Fruit fly (Drosophila melanogaster) whole organism, adult: ENCODE measurements around the gene CG6843.

Source experiments
- CG11617 ChIP-seq: fragments of 200-800 bp; sonication (Bioruptor generic); optimal IDR thresholded peaks from 2 replicates; lab custom pipeline; 2017; ENCODE audit warnings: mild to moderate bottlenecking, missing biosample characterization, missing genetic modification reagents, missing genetic modification characterization
- CG12768 ChIP-seq: fragments of 200-800 bp; sonication (Bioruptor generic); optimal IDR thresholded peaks from 2 replicates; lab custom pipeline; 2017; ENCODE audit warnings: missing biosample characterization, missing genetic modification characterization, mild to moderate bottlenecking, moderate library complexity, missing genetic modification reagents
- CG14711 ChIP-seq: fragments of 200-800 bp; sonication (Bioruptor generic); optimal IDR thresholded peaks from 2 replicates; lab custom pipeline; 2018; ENCODE audit warnings: missing biosample characterization, mild to moderate bottlenecking, missing genetic modification characterization, moderate library complexity
- CG1620 ChIP-seq: fragments of 200-800 bp; sonication (Bioruptor generic); optimal IDR thresholded peaks from 2 replicates; lab custom pipeline; 2016; ENCODE audit warnings: missing biosample characterization, missing genetic modification characterization
- CG33017 ChIP-seq: fragments of 200-800 bp; sonication (Bioruptor generic); optimal IDR thresholded peaks from 2 replicates; lab custom pipeline; 2018; ENCODE audit warnings: missing biosample characterization, mild to moderate bottlenecking, missing genetic modification characterization, moderate library complexity
- CG5204 ChIP-seq: fragments of 200-800 bp; sonication (Bioruptor generic); optimal IDR thresholded peaks from 2 replicates; lab custom pipeline; 2016; ENCODE audit warnings: missing biosample characterization, missing genetic modification characterization
- CG7045 ChIP-seq: fragments of 200-800 bp; sonication (Bioruptor generic); optimal IDR thresholded peaks from 2 replicates; lab custom pipeline; 2017; ENCODE audit warnings: missing biosample characterization, mild to moderate bottlenecking, missing genetic modification characterization
- CG7101 ChIP-seq: fragments of 200-800 bp; sonication (Bioruptor generic); optimal IDR thresholded peaks from 2 replicates; lab custom pipeline; 2018; ENCODE audit warnings: missing biosample characterization, mild to moderate bottlenecking, missing genetic modification characterization, moderate library complexity
- Clk ChIP-seq: fragments of 200-800 bp; sonication (Bioruptor generic); optimal IDR thresholded peaks from 2 replicates; lab custom pipeline; 2017; ENCODE audit warnings: missing biosample characterization, missing genetic modification characterization
- Crg-1 ChIP-seq: fragments of 200-800 bp; sonication (Bioruptor generic); optimal IDR thresholded peaks from 2 replicates; lab custom pipeline; 2016; ENCODE audit warnings: missing biosample characterization, missing genetic modification characterization
- Hr96 ChIP-seq: fragments of 200-800 bp; sonication (Bioruptor generic); optimal IDR thresholded peaks from 2 replicates; lab custom pipeline; 2016; ENCODE audit warnings: missing biosample characterization, missing genetic modification characterization
- Mnt ChIP-seq: fragments of 200-800 bp; sonication (Bioruptor generic); optimal IDR thresholded peaks from 2 replicates; lab custom pipeline; 2016; ENCODE audit warnings: missing biosample characterization, mild to moderate bottlenecking, missing genetic modification characterization
- bab1 ChIP-seq: fragments of 200-800 bp; sonication (Bioruptor generic); optimal IDR thresholded peaks from 3 replicates; lab custom pipeline; 2019; ENCODE audit warnings: missing biosample characterization, mild to moderate bottlenecking, missing genetic modification characterization, moderate library complexity
- cic ChIP-seq: fragments of 200-800 bp; sonication (Bioruptor generic); optimal IDR thresholded peaks from 2 replicates; lab custom pipeline; 2017; ENCODE audit warnings: missing biosample characterization, mild to moderate bottlenecking, missing genetic modification characterization, moderate library complexity
- cnc ChIP-seq, 2 experiments: fragments of >200 bp; optimal IDR thresholded peaks; 2 replicates each; lab custom pipeline; 2017
- kay ChIP-seq: fragments of 200-800 bp; sonication (Bioruptor generic); peaks from one replicate; lab custom pipeline; 2016; ENCODE audit warnings: missing biosample characterization, missing genetic modification characterization, borderline replicate concordance
- ovo ChIP-seq: fragments of 200-800 bp; sonication (Bioruptor generic); optimal IDR thresholded peaks from 2 replicates; lab custom pipeline; 2016; ENCODE audit warnings: missing biosample characterization, missing genetic modification characterization
- pad ChIP-seq: fragments of 200-800 bp; sonication (Bioruptor generic); optimal IDR thresholded peaks from 3 replicates; lab custom pipeline; 2017; ENCODE audit warnings: missing biosample characterization, missing genetic modification characterization, mild to moderate bottlenecking, moderate library complexity, missing genetic modification reagents
- tj ChIP-seq: fragments of 200-800 bp; sonication (Bioruptor generic); optimal IDR thresholded peaks from 3 replicates; lab custom pipeline; 2017; ENCODE audit warnings: missing biosample characterization, mild to moderate bottlenecking, missing genetic modification characterization, moderate library complexity
- toe ChIP-seq: fragments of 200-800 bp; sonication (Bioruptor generic); optimal IDR thresholded peaks from 2 replicates; lab custom pipeline; 2016; ENCODE audit warnings: missing biosample characterization, missing genetic modification characterization

The CG6843 gene

DNA sequence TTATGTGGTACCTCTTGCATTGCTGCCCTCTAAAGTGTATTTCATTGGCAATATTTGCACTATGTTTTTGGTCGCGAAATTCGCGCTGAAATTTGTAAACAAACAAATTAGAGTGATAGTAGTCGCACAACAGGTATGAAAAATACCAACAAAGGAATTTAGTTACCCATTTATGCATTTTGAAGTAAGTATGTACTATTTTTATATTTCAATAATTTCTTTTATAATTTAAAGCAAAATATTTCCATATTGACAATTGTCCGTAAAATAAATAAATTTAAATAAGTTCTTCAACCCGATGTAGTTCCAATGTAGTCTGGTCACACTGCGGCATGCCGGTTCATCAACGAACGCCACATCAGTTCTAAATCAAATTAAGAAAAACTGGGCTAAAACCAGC, 29.0 kb upstream of the CG6843 start, which contains the start of the genes Rad9 and Uggt:
Rad9 (minus strand) TSS at position 114 of the 400 bp plus-strand sequence.
Uggt (plus strand) TSS at position 308 of the 400 bp plus-strand sequence.
- peak; percentile 13 for TF ChIP-seq CG33017 (tag; lab: Kevin White, UChicago)
- TF ChIP-seq bab1 (GFP tag; lab: Kevin White, UChicago) = peak; percentile 30
- TF ChIP-seq CG11617 = peak; percentile 37
- no peak for TF ChIP-seq cnc (optimal IDR thresholded peaks at IDR 0.05; lab: Kevin White, UChicago)
- no peak for TF ChIP-seq cic (GFP tag; lab: Kevin White, UChicago)
- peak; percentile 49 for TF ChIP-seq CG14711 (tag; lab: Kevin White, UChicago)
- TF ChIP-seq ovo (GFP tag; lab: Kevin White, UChicago) = no peak
- peak; percentile 30 for TF ChIP-seq CG7101

DNA sequence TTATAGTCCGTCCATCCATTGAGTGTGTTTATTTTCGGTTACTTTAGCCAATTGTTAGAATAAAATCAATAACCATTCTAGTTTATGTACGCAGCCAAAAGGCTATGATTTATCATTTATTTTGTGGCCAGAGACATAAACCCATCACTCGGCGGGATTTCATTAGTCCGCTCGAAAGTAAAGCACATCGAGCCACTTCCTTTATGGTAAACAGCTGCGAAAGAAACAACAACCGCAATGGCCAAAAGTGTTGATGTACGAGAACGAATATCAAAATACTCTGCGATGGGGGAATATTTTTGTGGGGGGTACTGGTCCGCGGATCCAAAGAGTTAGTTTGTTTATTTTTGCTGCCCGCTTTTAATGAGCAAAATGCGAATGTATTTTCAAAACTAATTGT, 19.8 kb upstream of the CG6843 start:
- TF ChIP-seq CG14711 (tag; lab: Kevin White, UChicago) (no peak), CG7045 (no peak), kay (GFP tag; lab: Kevin White, UChicago) (no peak), CG11617 (no peak)

DNA sequence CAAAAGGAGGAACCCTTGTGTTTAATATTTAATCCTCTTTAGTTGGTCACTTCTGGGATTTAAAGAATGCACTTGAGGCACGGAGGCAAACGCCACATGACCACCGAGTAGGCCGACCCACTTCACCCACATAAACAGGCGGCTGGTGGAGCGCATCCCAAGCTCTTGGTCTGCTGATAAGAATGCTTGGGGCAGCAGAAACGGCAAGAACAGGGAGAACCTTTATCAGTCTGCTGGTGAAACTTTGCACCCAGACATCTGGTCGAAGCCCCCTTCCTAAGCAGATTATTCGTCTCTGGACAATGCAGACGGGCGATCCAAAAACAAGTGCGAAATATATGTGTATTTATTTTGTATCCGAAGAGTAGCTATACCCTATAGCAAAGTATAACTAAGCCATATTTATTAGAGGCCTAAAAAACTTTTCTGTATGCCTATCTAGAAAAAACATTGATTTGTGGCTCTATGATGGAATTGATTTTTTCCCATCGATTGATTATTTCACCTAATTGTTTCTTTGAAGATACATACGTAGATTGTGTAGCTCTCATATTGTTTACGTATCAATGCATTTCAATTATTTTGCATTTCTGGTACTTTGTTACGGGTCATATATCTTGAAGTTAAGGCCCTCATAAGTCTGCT, 12.1 kb upstream of the CG6843 start:
- no peak for TF ChIP-seq Hr96 (GFP tag; lab: Kevin White, UChicago)
- TF ChIP-seq cic (GFP tag; lab: Kevin White, UChicago) = peak; percentile 51
- peak; percentile 50 for TF ChIP-seq tj (GFP tag; lab: Kevin White, UChicago)
- no peak for TF ChIP-seq CG33017 (tag; lab: Kevin White, UChicago)
- peak; percentile 50 for TF ChIP-seq CG12768
- no peak for TF ChIP-seq kay (GFP tag; lab: Kevin White, UChicago)
- TF ChIP-seq Crg-1 = no peak
- TF ChIP-seq Clk = no peak
- TF ChIP-seq toe (GFP tag; lab: Kevin White, UChicago) = no peak

DNA sequence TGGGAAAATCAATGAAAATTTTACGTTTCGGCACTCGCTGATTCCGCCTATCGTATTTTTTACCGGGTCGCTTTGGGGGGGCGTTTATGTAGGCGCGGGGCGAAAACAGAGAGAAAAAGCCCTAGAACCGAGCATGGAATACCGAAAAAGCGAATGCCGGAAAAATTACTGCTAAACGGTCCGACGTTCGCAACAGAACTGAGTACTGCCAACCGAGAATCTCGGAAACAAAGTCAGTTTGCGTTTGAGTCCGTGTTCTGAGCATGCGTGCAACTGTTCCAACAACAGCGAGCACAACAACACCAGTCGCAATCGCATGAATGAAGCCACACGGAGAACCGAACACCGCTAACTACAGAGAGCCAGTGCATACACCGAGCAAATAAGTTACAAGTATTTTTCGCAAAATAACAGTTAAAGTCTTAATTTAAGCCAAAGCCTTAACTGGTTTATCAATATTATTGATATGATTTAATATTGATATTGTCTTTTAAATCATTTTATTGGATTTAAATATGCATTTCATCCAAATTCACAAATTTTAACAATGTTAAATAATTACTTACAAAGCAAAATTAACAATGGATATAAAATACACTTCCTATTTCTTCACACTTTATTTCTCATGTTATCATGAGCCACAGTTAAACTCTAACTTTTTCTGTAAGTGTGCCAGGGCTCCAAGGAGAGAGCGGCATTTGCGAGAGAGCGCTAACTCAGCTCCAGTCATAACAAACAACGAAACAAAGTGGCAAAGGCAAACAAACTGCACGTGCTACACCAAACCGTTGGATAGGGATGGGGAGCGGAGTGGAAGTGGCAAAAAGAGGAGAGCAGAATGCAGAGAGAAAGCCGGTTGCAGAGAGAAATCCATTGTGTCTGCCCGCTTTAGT, 10.9 kb upstream of the CG6843 start, which contains the start of gene CG3961:
CG3961 (minus strand) TSS at position 201 of the 893 bp plus-strand sequence.
- peak; percentile 89 for TF ChIP-seq pad
- TF ChIP-seq CG7101 = peak; percentile 91
- TF ChIP-seq Crg-1 = peak; percentile 76
- TF ChIP-seq CG33017 (tag; lab: Kevin White, UChicago) = peak; percentile 94
- TF ChIP-seq tj (GFP tag; lab: Kevin White, UChicago) = peak; percentile 90
- peak; percentile 84 for TF ChIP-seq Clk
- peak; percentile 91 for TF ChIP-seq toe (GFP tag; lab: Kevin White, UChicago)
- TF ChIP-seq bab1 (GFP tag; lab: Kevin White, UChicago) = peak; percentile 93
- TF ChIP-seq kay (GFP tag; lab: Kevin White, UChicago) = peak; percentile 90
- TF ChIP-seq CG14711 (tag; lab: Kevin White, UChicago) = peak; percentile 87
- TF ChIP-seq CG1620 (GFP tag; lab: Kevin White, UChicago) = peak; percentile 83
- peak; percentile 94 for TF ChIP-seq CG12768
- peak; percentile 82 for TF ChIP-seq ovo (GFP tag; lab: Kevin White, UChicago)
- TF ChIP-seq Mnt (GFP tag; lab: Kevin White, UChicago) = peak; percentile 84
- TF ChIP-seq CG5204 (GFP tag; lab: Kevin White, UChicago) = peak; percentile 93
- peak; percentile 98 for TF ChIP-seq CG11617
- TF ChIP-seq Hr96 (GFP tag; lab: Kevin White, UChicago) = peak; percentile 80
- TF ChIP-seq cic (GFP tag; lab: Kevin White, UChicago) = peak; percentile 93
- TF ChIP-seq cnc (optimal IDR thresholded peaks at IDR 0.05; lab: Kevin White, UChicago) = no peak
- peak; percentile 97 for TF ChIP-seq CG7045

DNA sequence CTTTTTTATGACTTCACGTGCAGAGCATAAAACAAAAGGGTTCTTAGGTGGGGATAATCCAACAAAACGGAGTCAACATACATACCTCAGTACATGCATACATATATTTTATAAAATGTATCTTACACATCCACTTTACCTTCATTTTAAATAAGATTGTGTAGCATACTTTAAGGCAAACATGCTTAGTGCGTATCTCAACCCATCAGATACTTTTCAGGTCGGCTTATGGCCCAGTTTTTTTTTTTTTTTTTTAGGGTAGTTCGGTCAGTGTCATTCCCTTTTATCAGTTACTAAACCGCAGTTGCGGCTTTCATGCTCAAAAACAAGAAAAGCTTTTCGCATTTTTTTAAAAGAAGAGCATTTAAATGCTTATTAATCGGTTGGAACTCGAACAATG, 9.4 kb upstream of the CG6843 start, which contains the start of gene NijB:
NijB (plus strand) TSS at position 398 of the 400 bp plus-strand sequence.
- TF ChIP-seq CG12768 (no peak), CG7045 (no peak), CG14711 (tag; lab: Kevin White, UChicago) (no peak), ovo (GFP tag; lab: Kevin White, UChicago) (no peak), kay (GFP tag; lab: Kevin White, UChicago) (no peak), CG5204 (GFP tag; lab: Kevin White, UChicago) (no peak), Clk (no peak), CG7101 (no peak), CG1620 (GFP tag; lab: Kevin White, UChicago) (no peak), cnc (optimal IDR thresholded peaks at IDR 0.05; lab: Kevin White, UChicago) (no peak), cic (GFP tag; lab: Kevin White, UChicago) (no peak), CG11617 (no peak), tj (GFP tag; lab: Kevin White, UChicago) (no peak), Mnt (GFP tag; lab: Kevin White, UChicago) (no peak)

DNA sequence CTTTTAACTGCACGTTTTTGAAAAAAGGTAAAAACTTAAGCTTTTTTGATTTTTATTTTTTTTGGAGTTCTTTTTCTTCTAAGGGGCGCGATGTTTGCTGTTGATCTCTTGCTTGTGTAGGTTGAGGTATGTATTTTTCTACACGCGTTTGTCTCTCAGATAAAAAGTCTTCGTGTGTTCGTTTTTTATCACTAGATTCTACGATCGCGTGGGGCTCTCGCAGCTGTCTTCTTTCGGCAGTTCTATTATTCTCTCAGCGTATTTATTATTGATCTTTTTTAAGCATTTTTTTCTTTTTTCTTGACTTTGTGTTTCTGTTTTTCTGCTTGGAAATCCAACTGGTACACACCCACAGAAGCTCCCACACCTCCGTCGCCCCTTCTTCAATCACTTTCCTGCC, 6.3 kb upstream of the CG6843 start:
- TF ChIP-seq CG5204 (GFP tag; lab: Kevin White, UChicago) = no peak
- TF ChIP-seq kay (GFP tag; lab: Kevin White, UChicago) = no peak
- TF ChIP-seq CG7045 = no peak
- TF ChIP-seq Crg-1 = no peak
- TF ChIP-seq Hr96 (GFP tag; lab: Kevin White, UChicago) = no peak
- TF ChIP-seq bab1 (GFP tag; lab: Kevin White, UChicago) = no peak
- TF ChIP-seq cic (GFP tag; lab: Kevin White, UChicago) = peak; percentile 14
- TF ChIP-seq CG12768 = no peak
- no peak for TF ChIP-seq CG7101
- peak; percentile 26 for TF ChIP-seq pad
- no peak for TF ChIP-seq tj (GFP tag; lab: Kevin White, UChicago)
